Worm (Caenorhabditis elegans): ENCODE data around the gene dnj-25.

ce11 chrV:20745278-20745677, 1.1 kb upstream of the dnj-25 start:
- TF ChIP-seq med-1 (GFP tag; optimal IDR thresholded peaks at IDR 0.05; ENCODE audit: insufficient read depth) (no peak), klf-2 (GFP tag; conservative IDR thresholded peaks at IDR 0.05) (no peak)

Measured in whole organism, midembryonic.